Worm (Caenorhabditis elegans) whole organism, L4/young adult: ENCODE results near the gene fbxa-206.

Experiments
- W03F9.2 ChIP-seq: fragments of 150-350 bp; optimal IDR thresholded peaks from 2 replicates; lab custom pipeline; 2014; ENCODE audit warnings: missing biosample characterization, missing genetic modification characterization
- dao-5 ChIP-seq: sonication (generic microtip); optimal IDR thresholded peaks from 2 replicates; lab custom pipeline; 2016; ENCODE audit warnings: missing genotype, missing genetic modification characterization, moderate library complexity, missing compliant biosample characterization
- him-1 ChIP-seq: sonication (generic microtip); optimal IDR thresholded peaks from 2 replicates; lab custom pipeline; 2016; ENCODE audit warnings: missing genotype, missing genetic modification reagents, missing genetic modification characterization, missing compliant biosample characterization

DNA sequence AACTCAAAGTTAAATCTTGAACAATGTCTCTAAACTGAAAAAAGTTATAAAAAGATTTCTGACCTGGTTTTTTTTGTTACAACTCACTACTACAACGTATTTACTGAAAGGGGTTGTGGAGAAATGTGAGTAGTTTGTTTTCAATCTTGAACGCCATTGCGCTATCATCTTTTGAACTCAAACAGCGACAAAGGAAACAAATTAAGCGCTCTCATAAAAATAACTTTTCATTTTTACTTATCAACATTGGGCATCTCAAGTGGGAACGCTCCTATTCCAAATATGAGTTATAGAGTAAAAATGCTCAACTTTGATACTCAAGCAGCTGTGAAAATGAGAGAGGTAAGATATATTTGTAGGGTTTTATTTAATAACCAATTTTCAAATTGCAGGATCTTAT lies 24.8 kb downstream of the fbxa-206 start, which contains the start of gene F09C6.15:
- no peak for TF ChIP-seq him-1
- TF ChIP-seq W03F9.2, result no peak
- no peak for TF ChIP-seq dao-5 (tag; lab: Kevin White, UChicago)
